Fruit fly (Drosophila melanogaster): Measurements from ENCODE around the gene CG32107.

Gene CG32107

dm6 chr3L:12849867-12850301, 11.2 kb downstream of the CG32107 start, which contains the start of the genes CG10948 and Wbp2 (continued):
- TF ChIP-seq Dp (GFP tag; optimal IDR thresholded peaks at IDR 0.05) = peak; percentile 14
- no peak for TF ChIP-seq shn (GFP tag; optimal IDR thresholded peaks at IDR 0.05)
- TF ChIP-seq CkIIα-i1 (GFP tag; IDR thresholded peaks at IDR 0.05) = no peak
- TF ChIP-seq CG6765 (GFP tag; optimal IDR thresholded peaks at IDR 0.05) = no peak
- TF ChIP-seq lola (GFP tag; optimal IDR thresholded peaks at IDR 0.05) = no peak
- TF ChIP-seq CG4404 (GFP tag; IDR thresholded peaks at IDR 0.05) = no peak
- no peak for TF ChIP-seq Ssrp (tag; optimal IDR thresholded peaks at IDR 0.05)
- TF ChIP-seq chm (GFP tag; IDR thresholded peaks at IDR 0.05) = no peak
- TF ChIP-seq CG1792 (GFP tag; optimal IDR thresholded peaks at IDR 0.05) = no peak
- no peak for TF ChIP-seq CG6654 (GFP tag; optimal IDR thresholded peaks at IDR 0.05)
- no peak for TF ChIP-seq crc (GFP tag; optimal IDR thresholded peaks at IDR 0.05)
- peak; percentile 97 for TF ChIP-seq zen (tag; optimal IDR thresholded peaks at IDR 0.05)
- TF ChIP-seq Tbp (GFP tag; optimal IDR thresholded peaks at IDR 0.05) = no peak
- no peak for TF ChIP-seq CG2129 (GFP tag; IDR thresholded peaks at IDR 0.05; ENCODE audit: partially characterized antibody)
- no peak; the same call in 1 of the 3 replicates for TF ChIP-seq CG17361 (GFP tag; IDR thresholded peaks at IDR 0.05)
- TF ChIP-seq HLH3B (GFP tag; IDR thresholded peaks at IDR 0.05) = no peak
- no peak for TF ChIP-seq CG30403 (GFP tag; optimal IDR thresholded peaks at IDR 0.05)
- no peak for TF ChIP-seq schlank (tag; optimal IDR thresholded peaks at IDR 0.05)
- no peak for TF ChIP-seq chif (GFP tag; optimal IDR thresholded peaks at IDR 0.05)
- TF ChIP-seq CG42726 (GFP tag; IDR thresholded peaks at IDR 0.05; ENCODE audit: partially characterized antibody) = no peak; the same call in 1 of the 2 replicates
- peak; percentile 61 for TF ChIP-seq Scr (GFP tag; IDR thresholded peaks at IDR 0.05; ENCODE audit: partially characterized antibody)
- no peak for TF ChIP-seq wek (GFP tag; optimal IDR thresholded peaks at IDR 0.05)
- TF ChIP-seq dimm (GFP tag; IDR thresholded peaks at IDR 0.05) = no peak
- TF ChIP-seq GATAe (GFP tag; conservative IDR thresholded peaks at IDR 0.05) = no peak
- peak; percentile 19 for TF ChIP-seq CG2120 (GFP tag; optimal IDR thresholded peaks at IDR 0.05)
- peak; percentile 77 for TF ChIP-seq CG13287 (GFP tag; IDR thresholded peaks at IDR 0.05; ENCODE audit: partially characterized antibody)
- TF ChIP-seq CG3163 (GFP tag; optimal IDR thresholded peaks at IDR 0.05) = no peak
- TF ChIP-seq tll (GFP tag; optimal IDR thresholded peaks at IDR 0.05) = no peak
- TF ChIP-seq Dfd (GFP tag; optimal IDR thresholded peaks at IDR 0.05) = no peak
- TF ChIP-seq CG31441 (GFP tag; IDR thresholded peaks at IDR 0.05) = no peak
- no peak for TF ChIP-seq cato (GFP tag; optimal IDR thresholded peaks at IDR 0.05; ENCODE audit: borderline replicate concordance)
- no peak for TF ChIP-seq Deaf1 (tag; optimal IDR thresholded peaks at IDR 0.05)
- no peak for TF ChIP-seq D (optimal IDR thresholded peaks at IDR 0.05)
- no peak for TF ChIP-seq D (GFP tag; optimal IDR thresholded peaks at IDR 0.05)
- TF ChIP-seq CG11456 (GFP tag; IDR thresholded peaks at IDR 0.05) = no peak
- TF ChIP-seq h (optimal IDR thresholded peaks at IDR 0.05) = no peak
- peak; percentile 62 for TF ChIP-seq lbe (GFP tag; optimal IDR thresholded peaks at IDR 0.05)
- no peak for TF ChIP-seq CG8359 (GFP tag; optimal IDR thresholded peaks at IDR 0.05; ENCODE audit: borderline replicate concordance)
- TF ChIP-seq CG7271 (tag; optimal IDR thresholded peaks at IDR 0.05) = no peak
- peak; percentile 72 for TF ChIP-seq CG3281 (GFP tag; optimal IDR thresholded peaks at IDR 0.05)
- no peak for TF ChIP-seq MTF-1 (GFP tag; optimal IDR thresholded peaks at IDR 0.05; ENCODE audit: borderline replicate concordance)
- TF ChIP-seq br (optimal IDR thresholded peaks at IDR 0.05) = no peak
- no peak for TF ChIP-seq Awh (GFP tag; IDR thresholded peaks at IDR 0.05)
- no peak for TF ChIP-seq lilli (GFP tag; optimal IDR thresholded peaks at IDR 0.05)
- TF ChIP-seq CG1529 (GFP tag; optimal IDR thresholded peaks at IDR 0.05) = no peak
- no peak for TF ChIP-seq CG12219 (GFP tag; optimal IDR thresholded peaks at IDR 0.05)
- no peak for TF ChIP-seq fd3F (GFP tag; optimal IDR thresholded peaks at IDR 0.05)
- no peak for TF ChIP-seq CG7786 (GFP tag; optimal IDR thresholded peaks at IDR 0.05)
- TF ChIP-seq Hand (GFP tag; optimal IDR thresholded peaks at IDR 0.05) = no peak
- no peak for TF ChIP-seq Lpt (GFP tag; optimal IDR thresholded peaks at IDR 0.05)
- no peak for TF ChIP-seq CG11560 (tag; IDR thresholded peaks at IDR 0.05)
- TF ChIP-seq CG17829 (tag; optimal IDR thresholded peaks at IDR 0.05) = peak; percentile 41
